Fruit fly (Drosophila melanogaster) whole organism: Measurements from ENCODE around the gene CG15386.

ENCODE experiments used
- EcR ChIP-seq, 2 experiments: fragments of >200 bp; optimal IDR thresholded peaks; 2 replicates each; lab custom pipeline; 2017; ENCODE audit warnings: missing biosample characterization in 2 of 2, missing genetic modification characterization in 2 of 2, missing genetic modification reagents in 2 of 2
- pan ChIP-seq: fragments of >200 bp; optimal IDR thresholded peaks from 2 replicates; lab custom pipeline; 2017

DNA sequence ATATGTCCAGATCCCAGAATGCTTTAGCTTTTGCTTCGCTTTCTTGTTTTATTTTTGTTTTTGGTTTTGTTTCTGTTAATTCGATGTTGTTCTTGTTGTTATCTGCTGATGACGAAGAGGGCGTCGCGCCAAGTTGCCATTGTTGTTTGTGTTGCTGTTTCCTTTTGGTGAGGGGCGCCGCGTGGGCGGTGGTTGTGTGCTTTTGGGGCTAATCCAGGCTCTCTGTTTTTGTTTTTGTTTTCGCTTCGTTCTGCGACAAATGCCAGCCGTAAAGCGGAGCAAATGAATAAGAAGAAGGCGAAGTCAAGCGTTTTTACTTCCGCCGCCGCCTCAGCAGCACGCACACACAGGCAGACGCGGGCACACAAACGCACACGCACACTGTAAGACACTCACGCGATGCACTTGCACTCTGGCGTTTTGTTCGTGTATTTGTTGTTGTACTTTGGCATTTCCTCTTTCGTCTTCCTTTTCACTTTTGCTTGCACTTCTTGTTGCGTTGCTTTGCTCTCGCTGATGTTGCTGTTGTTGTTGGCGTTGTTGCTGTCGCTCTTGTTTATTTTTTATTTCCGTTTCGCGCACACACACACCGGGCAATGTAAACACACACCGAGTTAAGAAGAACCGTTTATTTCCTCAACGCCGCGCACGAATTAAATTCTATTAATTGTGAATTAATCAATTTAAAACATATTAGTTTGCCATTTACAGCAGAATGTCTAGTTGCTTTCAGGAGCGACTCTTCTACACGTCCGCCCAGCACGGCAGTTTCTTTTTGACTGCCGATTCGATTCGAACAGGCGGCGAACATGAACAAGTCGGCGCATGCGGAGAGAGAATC is 38.9 kb downstream of the CG15386 start, which contains the start of gene aop:
- TF ChIP-seq pan (lab: Kevin White, UChicago): no peak
- no peak for TF ChIP-seq EcR (GFP tag; optimal IDR thresholded peaks at IDR 0.05; lab: Kevin White, UChicago)
